Worm (Caenorhabditis elegans) whole organism, mixed stage, embryonic: ENCODE results near the gene T23F2.4.

ENCODE experiments used
- M03D4.4 ChIP-seq: sonication (generic microtip); optimal IDR thresholded peaks from 2 replicates; lab custom pipeline; 2017; ENCODE audit warnings: mild to moderate bottlenecking, missing genetic modification characterization, missing compliant biosample characterization
- elt-1 ChIP-seq: sonication (generic microtip); optimal IDR thresholded peaks from 2 replicates; lab custom pipeline; 2017; ENCODE audit warnings: missing genetic modification characterization, mild to moderate bottlenecking, missing compliant biosample characterization, antibody characterized with exemption, moderate library complexity, borderline replicate concordance; ENCODE audit not compliant: insufficient read depth
- lin-13 ChIP-seq: fragments of 150-350 bp; optimal IDR thresholded peaks from 2 replicates; lab custom pipeline; 2014; ENCODE audit warnings: missing biosample characterization, missing genetic modification characterization
- mep-1 ChIP-seq: fragments of 150-350 bp; optimal IDR thresholded peaks from 2 replicates; lab custom pipeline; 2017; ENCODE audit warnings: missing biosample characterization, missing genetic modification reagents, missing genetic modification characterization, inconsistent platforms
- nhr-76 ChIP-seq: sonication (generic microtip); optimal IDR thresholded peaks from 2 replicates; lab custom pipeline; 2017; ENCODE audit warnings: missing biosample characterization, missing genetic modification characterization
- snpc-4 ChIP-seq: fragments of 150-350 bp; optimal IDR thresholded peaks from 2 replicates; lab custom pipeline; 2014; ENCODE audit warnings: missing biosample characterization, missing genetic modification characterization
- unc-39 ChIP-seq: fragments of 150-350 bp; optimal IDR thresholded peaks from 2 replicates; lab custom pipeline; 2014; ENCODE audit warnings: missing biosample characterization, missing genetic modification characterization
- unc-62 ChIP-seq: fragments of 150-350 bp; optimal IDR thresholded peaks from 2 replicates; lab custom pipeline; 2014; ENCODE audit warnings: missing biosample characterization, missing genetic modification reagents, missing genetic modification characterization
- ztf-11 ChIP-seq: fragments of 150-350 bp; optimal IDR thresholded peaks from 2 replicates; lab custom pipeline; 2014; ENCODE audit warnings: missing biosample characterization, missing genetic modification characterization

ce11 chrX:5467308-5467707 is 47.6 kb downstream of the T23F2.4 start:
- TF ChIP-seq unc-62 (no peak), mep-1 (no peak), M03D4.4 (tag; lab: Kevin White, UChicago) (no peak), snpc-4 (no peak), ztf-11 (tag; lab: Kevin White, UChicago) (no peak), nhr-76 (no peak), unc-39 (tag; lab: Kevin White, UChicago) (no peak), elt-1 (tag; lab: Kevin White, UChicago) (no peak), lin-13 (tag; lab: Kevin White, UChicago) (no peak)
